Worm (Caenorhabditis elegans) whole organism, L1 larva: Measurements from ENCODE around the gene F46F5.8.

Experiments used
- C04F5.9 ChIP-seq: sonication (generic microtip); optimal IDR thresholded peaks from 2 replicates; lab custom pipeline; 2016; ENCODE audit warnings: missing genetic modification characterization, missing compliant biosample characterization
- C16A3.4 ChIP-seq: fragments of 150-350 bp; optimal IDR thresholded peaks from 2 replicates; lab custom pipeline; 2014; ENCODE audit warnings: missing biosample characterization, missing genetic modification characterization
- F16B12.6 ChIP-seq: fragments of 150-350 bp; optimal IDR thresholded peaks from 2 replicates; lab custom pipeline; 2014; ENCODE audit warnings: missing biosample characterization, missing genetic modification characterization
- alr-1 ChIP-seq: fragments of 200-800 bp; sonication (Bioruptor generic); optimal IDR thresholded peaks from 2 replicates; lab custom pipeline; 2018; ENCODE audit warnings: borderline replicate concordance, mild to moderate bottlenecking, missing genetic modification characterization, missing compliant biosample characterization
- ceh-8 ChIP-seq: fragments of 200-800 bp; sonication (Bioruptor generic); optimal IDR thresholded peaks from 2 replicates; lab custom pipeline; 2018; ENCODE audit warnings: mild to moderate bottlenecking, missing genetic modification characterization, moderate library complexity, missing compliant biosample characterization
- ceh-82 ChIP-seq, 3 experiments: fragments of 150-350 bp in 1 of 3; sonication (generic microtip) in 2 of 3; optimal IDR thresholded peaks; 2 replicates each; lab custom pipeline; 2014 to 2017; ENCODE audit warnings: missing biosample characterization in 3 of 3, missing genetic modification characterization in 3 of 3
- dpl-1 ChIP-seq, 3 experiments: fragments of 150-350 bp in 2 of 3; sonication (generic microtip) in 1 of 3; optimal IDR thresholded peaks; 2 replicates each; lab custom pipeline; 2014 to 2017; ENCODE audit warnings: missing biosample characterization in 3 of 3, missing genetic modification characterization in 3 of 3, missing genetic modification reagents in 3 of 3
- efl-1 ChIP-seq, 4 experiments: fragments of 150-350 bp; optimal IDR thresholded peaks in 3 of 4; peaks in 1 of 4; 1 replicate in 1 of 4; 2 replicates in 3 of 4; lab custom pipeline; 2014; ENCODE audit warnings: missing biosample characterization in 2 of 4, missing genetic modification characterization in 2 of 4, missing genetic modification reagents in 2 of 4
- egl-13 ChIP-seq: sonication (generic microtip); optimal IDR thresholded peaks from 2 replicates; lab custom pipeline; 2016; ENCODE audit warnings: missing genotype, missing genetic modification reagents, missing genetic modification characterization, missing compliant biosample characterization
- elt-2 ChIP-seq: sonication (generic microtip); optimal IDR thresholded peaks from 2 replicates; lab custom pipeline; 2016; ENCODE audit warnings: missing genetic modification characterization, mild to moderate bottlenecking, inconsistent platforms, missing compliant biosample characterization, missing genetic modification reagents
- ets-5 ChIP-seq: fragments of 200-800 bp; sonication (Bioruptor generic); IDR thresholded peaks from 2 replicates; pipeline ENCODE4 v1.3.6; 2022; ENCODE audit warnings: missing genetic modification characterization, missing compliant biosample characterization
- fkh-10 ChIP-seq: sonication (generic microtip); optimal IDR thresholded peaks from 2 replicates; lab custom pipeline; 2017; ENCODE audit warnings: missing biosample characterization, missing genetic modification reagents, missing genetic modification characterization
- fkh-4 ChIP-seq: sonication (generic microtip); optimal IDR thresholded peaks from 2 replicates; lab custom pipeline; 2016; ENCODE audit warnings: missing compliant biosample characterization, missing genetic modification characterization, borderline replicate concordance
- fkh-8 ChIP-seq: sonication (generic microtip); optimal IDR thresholded peaks from 2 replicates; lab custom pipeline; 2016; ENCODE audit warnings: mild to moderate bottlenecking, missing genetic modification characterization, missing compliant biosample characterization
- irx-1 ChIP-seq: sonication (generic microtip); optimal IDR thresholded peaks from 2 replicates; lab custom pipeline; 2016; ENCODE audit warnings: missing genetic modification characterization, missing compliant biosample characterization
- jun-1 ChIP-seq: fragments of 150-350 bp; optimal IDR thresholded peaks from 2 replicates; lab custom pipeline; 2014; ENCODE audit warnings: missing biosample characterization, missing genetic modification reagents, missing genetic modification characterization
- lin-13 ChIP-seq: fragments of 150-350 bp; optimal IDR thresholded peaks from 2 replicates; lab custom pipeline; 2014; ENCODE audit warnings: missing biosample characterization, missing genetic modification reagents, missing genetic modification characterization
- lin-35 ChIP-seq, 2 experiments: fragments of 150-350 bp; optimal IDR thresholded peaks; 2 replicates each; lab custom pipeline; 2014; ENCODE audit warnings: missing biosample characterization in 2 of 2, missing genetic modification characterization in 2 of 2, missing genetic modification reagents in 2 of 2
- lir-3 ChIP-seq: sonication (generic microtip); optimal IDR thresholded peaks from 2 replicates; lab custom pipeline; 2016; ENCODE audit warnings: mild to moderate bottlenecking, missing genetic modification characterization, moderate library complexity, missing compliant biosample characterization; ENCODE audit not compliant: poor library complexity
- mab-9 ChIP-seq: fragments of 200-800 bp; sonication (Bioruptor generic); IDR thresholded peaks from 2 replicates; pipeline ENCODE4 v1.3.6; 2022; ENCODE audit warnings: missing genetic modification reagents, missing genetic modification characterization, missing compliant biosample characterization
- mdl-1 ChIP-seq, 2 experiments: fragments of 150-350 bp; optimal IDR thresholded peaks; 2 replicates each; lab custom pipeline; 2014 to 2017; ENCODE audit warnings: missing biosample characterization in 2 of 2, missing genetic modification characterization in 2 of 2, inconsistent platforms in 1 of 2
- nhr-12 ChIP-seq: sonication (generic microtip); optimal IDR thresholded peaks from 2 replicates; lab custom pipeline; 2017; ENCODE audit warnings: missing biosample characterization, missing genetic modification characterization
- nhr-19 ChIP-seq: fragments of 200-800 bp; sonication (Bioruptor generic); conservative IDR thresholded peaks from 2 replicates; pipeline ENCODE4 v1.3.6; 2022; ENCODE audit warnings: missing genetic modification characterization, missing compliant biosample characterization
- nhr-20 ChIP-seq: sonication (generic microtip); optimal IDR thresholded peaks from 2 replicates; lab custom pipeline; 2016; ENCODE audit warnings: mild to moderate bottlenecking, missing genetic modification characterization, missing compliant biosample characterization
- nhr-84 ChIP-seq: sonication (generic microtip); optimal IDR thresholded peaks from 2 replicates; lab custom pipeline; 2017; ENCODE audit warnings: missing biosample characterization, missing genetic modification characterization
- pax-3 ChIP-seq: fragments of 200-800 bp; sonication (Bioruptor generic); optimal IDR thresholded peaks from 2 replicates; lab custom pipeline; 2018; ENCODE audit warnings: mild to moderate bottlenecking, missing genetic modification characterization, moderate library complexity, missing compliant biosample characterization
- pqm-1 ChIP-seq: sonication (generic microtip); optimal IDR thresholded peaks from 3 replicates; lab custom pipeline; 2017; ENCODE audit warnings: missing biosample characterization, missing genetic modification characterization
- skn-1 ChIP-seq: fragments of 150-350 bp; optimal IDR thresholded peaks from 2 replicates; lab custom pipeline; 2014; ENCODE audit warnings: missing biosample characterization, missing genetic modification characterization
- unc-98 ChIP-seq: fragments of 200-800 bp; sonication (Bioruptor generic); IDR thresholded peaks from 2 replicates; pipeline ENCODE4 v1.3.6; 2022; ENCODE audit warnings: missing genetic modification characterization, missing compliant biosample characterization

Gene F46F5.8

ce11 chrII:786938-787337 is 34.5 kb downstream of the F46F5.8 start, which contains the start of gene F46F5.16:
Gene F46F5.16, plus strand, starts transcription at chrII:787238.
- no peak for TF ChIP-seq lin-35 (GFP tag; optimal IDR thresholded peaks at IDR 0.05; lab: Kevin White, UChicago)
- TF ChIP-seq, all 84 proteins: peak for 0

DNA sequence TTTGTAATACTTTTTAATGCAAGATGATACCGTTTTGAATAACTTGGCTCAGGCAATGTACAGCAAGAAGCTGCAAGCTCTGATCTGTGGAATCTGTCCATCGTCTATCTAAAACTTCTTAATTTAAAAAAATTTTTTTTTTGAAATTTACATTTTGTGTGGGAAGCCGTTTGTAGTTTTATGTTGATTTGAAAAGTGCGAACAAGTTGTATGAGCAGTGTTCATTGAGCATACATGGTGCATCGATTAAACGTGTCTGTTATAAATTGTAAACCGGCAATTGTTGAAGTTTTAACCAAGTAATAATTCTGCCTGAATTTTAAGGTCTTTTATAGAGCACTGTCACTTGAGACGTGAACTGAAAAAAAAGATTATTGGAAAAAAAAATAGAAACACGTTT is 37.9 kb downstream of the F46F5.8 start, which contains the start of gene Y39F10A.6:
TSS of gene Y39F10A.6 (minus strand) at position 101 of the 400 bp plus-strand sequence.
- TF ChIP-seq C04F5.9 (no peak), dpl-1 (GFP tag; optimal IDR thresholded peaks at IDR 0.05; lab: Kevin White, UChicago) (no peak), fkh-8 (tag; lab: Kevin White, UChicago) (no peak), jun-1 (tag; lab: Kevin White, UChicago) (no peak), alr-1 (tag; lab: Kevin White, UChicago) (no peak), irx-1 (tag; lab: Kevin White, UChicago) (no peak), pax-3 (no peak), fkh-10 (no peak), mab-9 (GFP tag; lab: Robert Waterston, UW) (no peak)

DNA sequence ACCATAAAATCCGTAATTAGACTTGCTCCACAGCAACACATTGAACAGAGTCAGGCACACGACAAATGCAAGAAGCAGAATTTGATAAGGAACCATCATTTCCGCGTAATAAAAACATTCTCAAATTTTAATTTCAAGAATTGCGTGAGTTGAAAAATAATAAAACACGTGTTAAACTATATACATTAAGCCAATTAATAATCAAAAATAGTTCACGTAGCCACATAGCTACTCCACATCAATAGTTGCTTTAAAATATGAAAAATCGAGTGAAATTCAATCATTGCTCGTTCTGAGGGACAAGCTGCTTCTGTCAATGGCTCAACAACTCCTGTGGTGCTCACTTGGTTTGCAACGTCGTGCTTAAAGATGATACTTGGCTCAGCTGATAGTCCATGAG is 38.5 kb downstream of the F46F5.8 start, which contains the start of gene Y39F10A.3:
TSS of gene Y39F10A.3 (minus strand) at position 101 of the 400 bp plus-strand sequence.
- no peak for TF ChIP-seq lin-13 (GFP tag; lab: Kevin White, UChicago)
- no peak for TF ChIP-seq unc-98 (GFP tag; lab: Robert Waterston, UW)
- TF ChIP-seq C16A3.4 (tag; lab: Kevin White, UChicago) = no peak
- no peak for TF ChIP-seq egl-13
- no peak for TF ChIP-seq alr-1 (tag; lab: Kevin White, UChicago)
- no peak for TF ChIP-seq elt-2
- TF ChIP-seq ceh-8 = no peak
- TF ChIP-seq F16B12.6 = no peak
- no peak for TF ChIP-seq mdl-1 (tag; optimal IDR thresholded peaks at IDR 0.05; lab: Kevin White, UChicago)

DNA sequence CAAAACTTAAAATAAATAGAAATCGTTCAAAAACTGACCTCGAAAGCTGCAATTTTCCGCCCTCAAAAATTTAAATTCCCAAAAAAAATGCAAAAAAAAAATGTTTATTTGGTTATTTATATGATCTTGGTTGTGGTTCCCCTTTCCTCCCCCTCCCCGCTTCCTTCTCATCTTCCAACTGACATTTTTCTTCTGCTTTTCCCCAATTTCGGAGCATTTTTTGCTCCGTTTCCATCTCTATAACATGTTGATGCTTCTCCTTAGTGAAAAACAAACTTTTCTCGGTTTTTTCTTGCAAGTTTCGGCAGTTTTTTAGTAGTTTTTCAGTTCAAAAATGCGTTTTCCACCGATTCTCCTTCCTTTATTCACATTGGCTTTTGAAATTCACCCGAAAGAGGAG is 46.4 kb downstream of the F46F5.8 start, which contains the start of gene Y39F10A.1:
TSS of gene Y39F10A.1 (plus strand) at position 301 of the 400 bp plus-strand sequence.
- TF ChIP-seq pqm-1 (tag; lab: Kevin White, UChicago) = no peak
- no peak for TF ChIP-seq fkh-4
- TF ChIP-seq skn-1 (tag; lab: Kevin White, UChicago) = no peak
- TF ChIP-seq elt-2 = no peak
- no peak for TF ChIP-seq nhr-12 (tag; lab: Kevin White, UChicago)
- TF ChIP-seq ceh-82 (tag; optimal IDR thresholded peaks at IDR 0.05; lab: Kevin White, UChicago) = no peak
- TF ChIP-seq nhr-84 (tag; lab: Kevin White, UChicago) = no peak
- no peak for TF ChIP-seq nhr-20 (tag; lab: Kevin White, UChicago)
- TF ChIP-seq lir-3 (tag; lab: Kevin White, UChicago) = no peak
- no peak for TF ChIP-seq nhr-19 (GFP tag; lab: Robert Waterston, UW)
- no peak for TF ChIP-seq efl-1 (optimal IDR thresholded peaks at IDR 0.05; lab: Kevin White, UChicago)
- no peak for TF ChIP-seq efl-1 (GFP tag; optimal IDR thresholded peaks at IDR 0.05 in 1 of 2; lab: Kevin White, UChicago)
- TF ChIP-seq ets-5 (GFP tag; lab: Robert Waterston, UW) = no peak
- TF ChIP-seq irx-1 (tag; lab: Kevin White, UChicago) = no peak
- TF ChIP-seq ceh-8 = no peak

DNA sequence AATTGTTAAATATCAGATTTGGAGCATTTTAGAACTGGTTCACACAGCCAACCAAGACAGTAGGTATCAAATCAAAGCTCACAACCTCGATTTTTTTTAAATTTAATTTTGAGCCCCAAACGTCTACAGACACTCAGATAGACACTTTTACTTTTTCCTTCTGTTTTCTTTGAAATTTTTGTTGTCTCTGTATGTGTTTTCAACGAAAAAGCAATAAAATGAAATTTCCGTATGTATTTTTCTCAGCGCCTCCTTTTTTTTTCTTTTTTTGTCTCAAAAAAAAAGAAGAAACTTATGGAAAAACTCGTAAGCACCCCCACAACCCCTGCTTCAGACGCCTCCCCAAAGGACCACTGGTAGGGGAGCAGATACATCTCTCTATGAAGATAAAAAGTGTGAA is 47.6 kb downstream of the F46F5.8 start:
- TF ChIP-seq fkh-10 (peak; percentile 34), dpl-1 (GFP tag; optimal IDR thresholded peaks at IDR 0.05; lab: Kevin White, UChicago) (no peak)
